Worm (Caenorhabditis elegans) whole organism, early embryonic: Measurements from ENCODE around the gene F40F9.10.

ENCODE experiments used
- B0310.2 ChIP-seq: sonication (generic microtip); optimal IDR thresholded peaks from 2 replicates; lab custom pipeline; 2016; ENCODE audit warnings: mild to moderate bottlenecking, missing genetic modification characterization, missing compliant biosample characterization
- F13C5.2 ChIP-seq: sonication (generic microtip); optimal IDR thresholded peaks from 2 replicates; lab custom pipeline; 2017; ENCODE audit warnings: mild to moderate bottlenecking, missing genetic modification characterization, inconsistent platforms, missing compliant biosample characterization
- aly-1 ChIP-seq: sonication (generic microtip); optimal IDR thresholded peaks from 2 replicates; lab custom pipeline; 2016; ENCODE audit warnings: missing genetic modification characterization, missing compliant biosample characterization
- ama-1 ChIP-seq: fragments of 150-350 bp; optimal IDR thresholded peaks from 2 replicates; lab custom pipeline; 2014
- ceh-13 ChIP-seq: fragments of 200-800 bp; sonication (Bioruptor generic); optimal IDR thresholded peaks from 2 replicates; lab custom pipeline; 2018; ENCODE audit warnings: mild to moderate bottlenecking, missing genetic modification characterization, missing compliant biosample characterization
- ceh-36 ChIP-seq: sonication (generic microtip); optimal IDR thresholded peaks from 2 replicates; lab custom pipeline; 2016; ENCODE audit warnings: missing genetic modification characterization, inconsistent platforms, missing compliant biosample characterization
- ets-7 ChIP-seq: sonication (generic microtip); optimal IDR thresholded peaks from 2 replicates; lab custom pipeline; 2016; ENCODE audit warnings: missing genotype, missing genetic modification characterization, missing compliant biosample characterization
- flt-1 ChIP-seq: fragments of 200-800 bp; sonication (Bioruptor generic); IDR thresholded peaks from 2 replicates; pipeline ENCODE4 v1.3.6; 2022; ENCODE audit warnings: missing genetic modification characterization, missing compliant biosample characterization
- hmbx-1 ChIP-seq: sonication (generic microtip); optimal IDR thresholded peaks from 2 replicates; lab custom pipeline; 2016; ENCODE audit warnings: mild to moderate bottlenecking, missing genetic modification characterization, missing compliant biosample characterization
- hmg-4 ChIP-seq: fragments of 200-800 bp; sonication (Bioruptor generic); optimal IDR thresholded peaks from 2 replicates; lab custom pipeline; 2018; ENCODE audit warnings: mild to moderate bottlenecking, missing genetic modification characterization, missing compliant biosample characterization
- hnd-1 ChIP-seq: sonication (generic microtip); optimal IDR thresholded peaks from 2 replicates; lab custom pipeline; 2016; ENCODE audit warnings: missing genetic modification characterization, missing compliant biosample characterization
- pes-1 ChIP-seq: fragments of 200-800 bp; sonication (Bioruptor generic); IDR thresholded peaks from 2 replicates; pipeline ENCODE4 v1.3.6; 2022; ENCODE audit warnings: missing genetic modification reagents, missing genetic modification characterization, missing compliant biosample characterization
- scrt-1 ChIP-seq: fragments of 200-800 bp; sonication (Bioruptor generic); IDR thresholded peaks from 2 replicates; pipeline ENCODE4 v1.3.6; 2022; ENCODE audit warnings: missing genetic modification characterization, missing compliant biosample characterization
- sea-1 ChIP-seq: fragments of 200-800 bp; sonication (Bioruptor generic); conservative IDR thresholded peaks from 2 replicates; pipeline ENCODE4 v1.3.6; 2022; ENCODE audit warnings: missing genetic modification characterization, missing compliant biosample characterization
- tbx-11 ChIP-seq: fragments of 200-800 bp; sonication (Bioruptor generic); IDR thresholded peaks from 2 replicates; pipeline ENCODE4 v1.3.6; 2022; ENCODE audit warnings: missing genetic modification characterization, missing compliant biosample characterization
- tbx-37 ChIP-seq: fragments of 200-800 bp; sonication (Bioruptor generic); conservative IDR thresholded peaks from 2 replicates; pipeline ENCODE4 v1.3.6; 2022; ENCODE audit warnings: missing genetic modification reagents, missing genetic modification characterization, missing compliant biosample characterization
- tra-4 ChIP-seq: sonication (generic microtip); optimal IDR thresholded peaks from 2 replicates; lab custom pipeline; 2017; ENCODE audit warnings: missing genetic modification characterization, missing compliant biosample characterization

Gene F40F9.10

DNA sequence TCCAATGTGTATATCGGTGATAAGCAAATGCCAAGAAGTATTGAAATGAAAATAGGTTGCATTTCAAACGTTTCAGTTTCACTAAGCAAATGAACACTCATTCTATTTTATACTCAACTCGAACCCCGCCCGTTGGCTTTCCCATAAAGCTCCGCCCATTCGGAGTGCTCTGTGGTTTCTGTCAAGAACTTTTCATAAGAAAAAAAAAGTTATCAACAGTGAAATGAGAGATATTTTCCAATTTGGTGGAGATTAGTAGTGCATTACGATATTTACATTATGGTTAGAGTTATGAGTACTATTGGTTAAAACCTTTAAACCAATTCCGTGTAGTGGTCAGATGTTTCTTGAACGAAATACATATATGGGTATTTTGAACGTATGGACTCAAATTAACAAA lies 36.9 kb upstream of the F40F9.10 start, which contains the start of gene F58E6.4:
Gene F58E6.4, minus strand, starts transcription at position 101 of the 400 bp plus-strand sequence.
- TF ChIP-seq F13C5.2: no peak
- TF ChIP-seq hnd-1 (tag; lab: Kevin White, UChicago): no peak
- TF ChIP-seq ets-7 (tag; lab: Kevin White, UChicago): no peak
- TF ChIP-seq hmbx-1 (tag; lab: Kevin White, UChicago): no peak
- no peak for TF ChIP-seq tra-4 (tag; lab: Kevin White, UChicago)
- TF ChIP-seq scrt-1 (GFP tag; lab: Robert Waterston, UW): no peak
- TF ChIP-seq pes-1 (GFP tag; lab: Robert Waterston, UW): no peak
- no peak for TF ChIP-seq B0310.2
- TF ChIP-seq aly-1: no peak
- TF ChIP-seq ceh-13 (GFP tag; lab: Kevin White, UChicago): no peak
- no peak for TF ChIP-seq sea-1 (GFP tag; lab: Robert Waterston, UW)
- no peak for TF ChIP-seq ama-1 (lab: Kevin White, UChicago)
- TF ChIP-seq ceh-36 (tag; lab: Kevin White, UChicago): no peak
- no peak for TF ChIP-seq hmg-4
- TF ChIP-seq tbx-11 (GFP tag; lab: Robert Waterston, UW): no peak
- TF ChIP-seq tbx-37 (GFP tag; lab: Robert Waterston, UW): no peak
- no peak for TF ChIP-seq flt-1 (GFP tag; lab: Robert Waterston, UW)

DNA sequence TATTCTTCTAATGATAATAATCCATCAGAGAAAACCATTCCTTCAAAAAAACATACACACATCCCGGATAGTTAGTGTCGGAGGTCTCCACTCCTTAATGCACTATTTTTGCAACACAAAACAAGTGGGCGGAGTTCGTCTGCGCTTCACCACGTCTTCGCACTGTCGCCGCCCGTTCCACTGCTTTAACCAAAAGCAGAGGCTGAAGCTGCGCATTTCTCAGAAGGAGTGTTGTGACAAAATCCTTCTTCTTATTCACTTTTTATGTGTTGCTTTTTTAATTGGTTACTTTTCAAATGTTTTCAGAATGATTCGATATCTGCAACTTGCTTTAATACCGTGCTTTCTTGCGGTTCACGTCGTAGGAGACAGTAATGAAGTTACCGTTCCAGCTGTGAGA lies 31.5 kb upstream of the F40F9.10 start, which contains the start of gene F58E6.13:
Gene F58E6.13, plus strand, starts transcription at position 301 of the 400 bp plus-strand sequence.
- TF ChIP-seq scrt-1 (GFP tag; lab: Robert Waterston, UW) (no peak), tbx-11 (GFP tag; lab: Robert Waterston, UW) (no peak), hmg-4 (no peak), flt-1 (GFP tag; lab: Robert Waterston, UW) (no peak), tbx-37 (GFP tag; lab: Robert Waterston, UW) (no peak), ama-1 (lab: Kevin White, UChicago) (no peak), B0310.2 (no peak), F13C5.2 (no peak), ceh-36 (tag; lab: Kevin White, UChicago) (no peak), ets-7 (tag; lab: Kevin White, UChicago) (no peak), sea-1 (GFP tag; lab: Robert Waterston, UW) (no peak), aly-1 (no peak), hnd-1 (tag; lab: Kevin White, UChicago) (no peak), tra-4 (tag; lab: Kevin White, UChicago) (no peak), pes-1 (GFP tag; lab: Robert Waterston, UW) (no peak), ceh-13 (GFP tag; lab: Kevin White, UChicago) (no peak), hmbx-1 (tag; lab: Kevin White, UChicago) (no peak)

- TF ChIP-seq tra-4 (tag; lab: Kevin White, UChicago) (no peak), tbx-37 (GFP tag; lab: Robert Waterston, UW) (no peak), ceh-36 (tag; lab: Kevin White, UChicago) (no peak), tbx-11 (GFP tag; lab: Robert Waterston, UW) (no peak), F13C5.2 (no peak), ceh-13 (GFP tag; lab: Kevin White, UChicago) (no peak)
Measured at ce11 chrV:9740858-9741257, 27.4 kb upstream of the F40F9.10 start, which contains the start of gene sta-2. sta-2 (plus strand) TSS chrV:9741206.

- TF ChIP-seq tbx-37 (GFP tag; lab: Robert Waterston, UW): no peak
- TF ChIP-seq flt-1 (GFP tag; lab: Robert Waterston, UW): no peak
- TF ChIP-seq aly-1: no peak
- TF ChIP-seq tra-4 (tag; lab: Kevin White, UChicago): no peak
- TF ChIP-seq ets-7 (tag; lab: Kevin White, UChicago): no peak
- TF ChIP-seq pes-1 (GFP tag; lab: Robert Waterston, UW): no peak
- no peak for TF ChIP-seq scrt-1 (GFP tag; lab: Robert Waterston, UW)
- TF ChIP-seq F13C5.2: no peak
- TF ChIP-seq tbx-11 (GFP tag; lab: Robert Waterston, UW): no peak
Measured at ce11 chrV:9739402-9739801, 26.0 kb upstream of the F40F9.10 start, which contains the start of gene marc-1. marc-1 (plus strand) TSS chrV:9739702.

ce11 chrV:9738077-9738705 lies 24.8 kb upstream of the F40F9.10 start:
- TF ChIP-seq hmbx-1 (tag; lab: Kevin White, UChicago): no peak
- TF ChIP-seq ama-1 (lab: Kevin White, UChicago): no peak
- TF ChIP-seq scrt-1 (GFP tag; lab: Robert Waterston, UW): no peak
- TF ChIP-seq flt-1 (GFP tag; lab: Robert Waterston, UW): no peak
- TF ChIP-seq B0310.2: no peak
- TF ChIP-seq aly-1: no peak

DNA sequence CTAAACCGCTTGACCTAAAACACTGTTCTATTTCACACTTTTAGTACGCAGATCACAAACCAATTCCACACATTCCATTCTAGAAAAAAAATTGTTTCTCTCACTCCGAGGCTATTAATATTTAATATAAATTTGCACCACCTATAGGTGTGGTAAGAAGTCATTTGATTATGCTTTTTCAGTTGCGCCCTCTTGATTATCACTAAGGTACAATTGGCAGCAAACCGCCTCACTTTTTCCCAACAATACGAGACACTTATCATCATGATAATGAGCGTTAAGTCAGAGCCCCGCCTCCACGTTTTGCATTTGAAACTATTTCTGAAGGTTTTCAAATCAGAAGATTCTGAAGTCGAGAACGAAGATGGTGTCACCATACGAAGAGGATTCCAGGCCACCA lies 23.9 kb upstream of the F40F9.10 start, which contains the start of gene aqp-4:
Gene aqp-4, plus strand, starts transcription at position 270 of the 400 bp plus-strand sequence.
- TF ChIP-seq aly-1 (no peak), scrt-1 (GFP tag; lab: Robert Waterston, UW) (no peak), flt-1 (GFP tag; lab: Robert Waterston, UW) (no peak)

ce11 chrV:9733920-9734454 lies 20.6 kb upstream of the F40F9.10 start, which contains the start of gene cal-7:
cal-7 (plus strand) TSS chrV:9734103.
- TF ChIP-seq F13C5.2 (no peak), aly-1 (no peak), hnd-1 (tag; lab: Kevin White, UChicago) (no peak), ceh-13 (GFP tag; lab: Kevin White, UChicago) (no peak), flt-1 (GFP tag; lab: Robert Waterston, UW) (no peak), tbx-37 (GFP tag; lab: Robert Waterston, UW) (no peak), ets-7 (tag; lab: Kevin White, UChicago) (no peak), B0310.2 (no peak), sea-1 (GFP tag; lab: Robert Waterston, UW) (no peak), tbx-11 (GFP tag; lab: Robert Waterston, UW) (no peak), ama-1 (lab: Kevin White, UChicago) (no peak), ceh-36 (tag; lab: Kevin White, UChicago) (no peak), tra-4 (tag; lab: Kevin White, UChicago) (no peak), scrt-1 (GFP tag; lab: Robert Waterston, UW) (no peak), pes-1 (GFP tag; lab: Robert Waterston, UW) (no peak), hmbx-1 (tag; lab: Kevin White, UChicago) (no peak), hmg-4 (no peak)
